Fruit fly (Drosophila melanogaster): ENCODE results near the gene CG11885.

Gene CG11885

dm6 chr2L:441927-442691, 20.9 kb upstream of the CG11885 start (continued):
- TF ChIP-seq CG2120 (GFP tag; optimal IDR thresholded peaks at IDR 0.05) = no peak
- TF ChIP-seq gro (GFP tag; optimal IDR thresholded peaks at IDR 0.05) = no peak
- TF ChIP-seq ken (GFP tag; IDR thresholded peaks at IDR 0.05) = peak; percentile 91
- no peak for TF ChIP-seq CG7745 (tag; optimal IDR thresholded peaks at IDR 0.05)
- peak; percentile 78 for TF ChIP-seq croc (GFP tag; conservative IDR thresholded peaks at IDR 0.05)
- no peak for TF ChIP-seq pzg (GFP tag; optimal IDR thresholded peaks at IDR 0.05)
- TF ChIP-seq odd (GFP tag; optimal IDR thresholded peaks at IDR 0.05) = peak; percentile 56
- peak; percentile 87 for TF ChIP-seq CG31441 (GFP tag; IDR thresholded peaks at IDR 0.05)
- TF ChIP-seq CG8388 (GFP tag; optimal IDR thresholded peaks at IDR 0.05) = peak; percentile 78
- TF ChIP-seq CoRest (tag; optimal IDR thresholded peaks at IDR 0.05) = peak; percentile 76
- peak; percentile 50 for TF ChIP-seq tx (GFP tag; optimal IDR thresholded peaks at IDR 0.05)
- TF ChIP-seq Neu2 (GFP tag; optimal IDR thresholded peaks at IDR 0.05; ENCODE audit: borderline replicate concordance) = no peak
- TF ChIP-seq sens-2 (GFP tag; IDR thresholded peaks at IDR 0.05) = peak; percentile 81
- TF ChIP-seq Mes4 (GFP tag; optimal IDR thresholded peaks at IDR 0.05) = peak; percentile 80
- peak; percentile 90 for TF ChIP-seq HLH3B (GFP tag; IDR thresholded peaks at IDR 0.05)
- no peak for TF ChIP-seq CTCF (GFP tag; optimal IDR thresholded peaks at IDR 0.05)
- no peak for TF ChIP-seq Trl (optimal IDR thresholded peaks at IDR 0.05)
- TF ChIP-seq Trl (GFP tag; optimal IDR thresholded peaks at IDR 0.05) = peak; percentile 86
- peak; percentile 56; the same call in 1 of the 2 replicates for TF ChIP-seq sob (GFP tag; IDR thresholded peaks at IDR 0.05)
- peak; percentile 84 for TF ChIP-seq Blimp-1 (GFP tag; optimal IDR thresholded peaks at IDR 0.05)
- peak; percentile 85 for TF ChIP-seq CG9727 (GFP tag; optimal IDR thresholded peaks at IDR 0.05)
- TF ChIP-seq CG15011 (GFP tag; optimal IDR thresholded peaks at IDR 0.05) = peak; percentile 11
- peak; percentile 62; the same call in 1 of the 2 replicates for TF ChIP-seq ro (GFP tag; IDR thresholded peaks at IDR 0.05)
- peak; percentile 75 for TF ChIP-seq NfI (GFP tag; optimal IDR thresholded peaks at IDR 0.05)
- no peak for TF ChIP-seq zen2 (GFP tag; IDR thresholded peaks at IDR 0.05; ENCODE audit: partially characterized antibody)
- peak; percentile 53 for TF ChIP-seq CG18476 (GFP tag; optimal IDR thresholded peaks at IDR 0.05)
- TF ChIP-seq CG14014 (GFP tag; IDR thresholded peaks at IDR 0.05) = peak; percentile 57; the same call in 1 of the 2 replicates
- peak; percentile 45 for TF ChIP-seq Nf-YB (GFP tag; optimal IDR thresholded peaks at IDR 0.05)
- TF ChIP-seq CG11504 (tag; optimal IDR thresholded peaks at IDR 0.05) = no peak
- TF ChIP-seq CG9215 (GFP tag; IDR thresholded peaks at IDR 0.05) = peak; percentile 27; the same call in 1 of the 2 replicates
- peak; percentile 53 for TF ChIP-seq emc (GFP tag; optimal IDR thresholded peaks at IDR 0.05)
- peak; percentile 89 for TF ChIP-seq zf30C (GFP tag; optimal IDR thresholded peaks at IDR 0.05)
- peak; percentile 43 for TF ChIP-seq CG1647 (GFP tag; optimal IDR thresholded peaks at IDR 0.05)
- TF ChIP-seq CG30431 (GFP tag; optimal IDR thresholded peaks at IDR 0.05) = peak; percentile 85
- no peak for TF ChIP-seq cad (GFP tag; optimal IDR thresholded peaks at IDR 0.05)
- TF ChIP-seq YL-1 (GFP tag; optimal IDR thresholded peaks at IDR 0.05) = no peak
- peak; percentile 79 for TF ChIP-seq pros (GFP tag; optimal IDR thresholded peaks at IDR 0.05)
- peak; percentile 58 for TF ChIP-seq klu (GFP tag; IDR thresholded peaks at IDR 0.05)
- peak; percentile 82 for TF ChIP-seq Gsc (GFP tag; IDR thresholded peaks at IDR 0.05)
- peak; percentile 65 for TF ChIP-seq CG6272 (GFP tag; IDR thresholded peaks at IDR 0.05)
- TF ChIP-seq cg (GFP tag; optimal IDR thresholded peaks at IDR 0.05) = no peak
- TF ChIP-seq CG1233 (GFP tag; optimal IDR thresholded peaks at IDR 0.05) = peak; percentile 69
- peak; percentile 82 for TF ChIP-seq Camta (GFP tag; optimal IDR thresholded peaks at IDR 0.05)
- peak; percentile 15 for TF ChIP-seq caup (GFP tag; optimal IDR thresholded peaks at IDR 0.05; ENCODE audit: severe bottlenecking)
- no peak for TF ChIP-seq Dfd (GFP tag; optimal IDR thresholded peaks at IDR 0.05)
- peak; percentile 4 for TF ChIP-seq Jarid2 (GFP tag; optimal IDR thresholded peaks at IDR 0.05)
- TF ChIP-seq Bgb (GFP tag; IDR thresholded peaks at IDR 0.05; ENCODE audit: partially characterized antibody) = no peak
- no peak for TF ChIP-seq CG9932 (GFP tag; IDR thresholded peaks at IDR 0.05)
- TF ChIP-seq ase (GFP tag; IDR thresholded peaks at IDR 0.05) = peak; percentile 80; the same call in 2 of the 3 replicates
- TF ChIP-seq Antp (GFP tag; optimal IDR thresholded peaks at IDR 0.05) = peak; percentile 89

Data from whole organism, embryonic.